Worm (Caenorhabditis elegans) whole organism, midembryonic: ENCODE results near the gene gld-3.
A peak's percentile ranks its signal among the peaks of the same experiment; 100 is the strongest.

Experiments used
- T22C8.4 ChIP-seq: fragments of 200-800 bp; sonication (Bioruptor generic); IDR thresholded peaks from 2 replicates; pipeline ENCODE4 v1.3.6; 2022; ENCODE audit warnings: missing genetic modification characterization, missing compliant biosample characterization
- cog-1 ChIP-seq: sonication (generic microtip); optimal IDR thresholded peaks from 2 replicates; lab custom pipeline; 2016; ENCODE audit warnings: missing genetic modification characterization, missing compliant biosample characterization
- flt-1 ChIP-seq: fragments of 200-800 bp; sonication (Bioruptor generic); IDR thresholded peaks from 2 replicates; pipeline ENCODE4 v1.3.6; 2022; ENCODE audit warnings: missing genetic modification characterization, missing compliant biosample characterization
- klf-2 ChIP-seq: fragments of 200-800 bp; sonication (Bioruptor generic); conservative IDR thresholded peaks from 2 replicates; pipeline ENCODE4 v1.3.6; 2022; ENCODE audit warnings: missing genetic modification reagents, missing genetic modification characterization, missing compliant biosample characterization
- med-1 ChIP-seq: sonication (generic microtip); optimal IDR thresholded peaks from 2 replicates; lab custom pipeline; 2017; ENCODE audit warnings: missing genetic modification characterization, mild to moderate bottlenecking, missing compliant biosample characterization, antibody characterized with exemption, missing genetic modification reagents; ENCODE audit not compliant: insufficient read depth
- ref-1 ChIP-seq: fragments of 200-800 bp; sonication (Bioruptor generic); conservative IDR thresholded peaks from 2 replicates; pipeline ENCODE4 v1.3.6; 2022; ENCODE audit warnings: missing genetic modification reagents, missing genetic modification characterization, missing compliant biosample characterization
- tab-1 ChIP-seq: fragments of 200-800 bp; sonication (Bioruptor generic); IDR thresholded peaks from 2 replicates; pipeline ENCODE4 v1.3.6; 2022; ENCODE audit warnings: missing genetic modification characterization, missing compliant biosample characterization
- ztf-23 ChIP-seq: fragments of 200-800 bp; sonication (Bioruptor generic); IDR thresholded peaks from 2 replicates; pipeline ENCODE4 v1.3.6; 2022; ENCODE audit warnings: missing genetic modification reagents, missing genetic modification characterization, missing compliant biosample characterization
- ztf-29 ChIP-seq: fragments of 200-800 bp; sonication (Bioruptor generic); IDR thresholded peaks from 2 replicates; pipeline ENCODE4 v1.3.6; 2022; ENCODE audit warnings: missing genetic modification reagents, missing genetic modification characterization, missing compliant biosample characterization

Gene gld-3

ce11 chrII:7102288-7102687 is 30.2 kb upstream of the gld-3 start:
- no peak for TF ChIP-seq tab-1 (GFP tag; lab: Robert Waterston, UW)
- no peak for TF ChIP-seq ztf-23 (GFP tag; lab: Robert Waterston, UW)
- TF ChIP-seq med-1: no peak
- no peak for TF ChIP-seq cog-1
- no peak for TF ChIP-seq flt-1 (GFP tag; lab: Robert Waterston, UW)
- TF ChIP-seq ref-1 (GFP tag; lab: Robert Waterston, UW): no peak
- TF ChIP-seq ztf-29 (GFP tag; lab: Robert Waterston, UW): no peak
- TF ChIP-seq T22C8.4 (GFP tag; lab: Robert Waterston, UW): no peak
- no peak for TF ChIP-seq klf-2 (GFP tag; lab: Robert Waterston, UW)

- TF ChIP-seq klf-2 (GFP tag; lab: Robert Waterston, UW): no peak
- no peak for TF ChIP-seq T22C8.4 (GFP tag; lab: Robert Waterston, UW)
- no peak for TF ChIP-seq flt-1 (GFP tag; lab: Robert Waterston, UW)
- TF ChIP-seq ref-1 (GFP tag; lab: Robert Waterston, UW): no peak
- TF ChIP-seq ztf-29 (GFP tag; lab: Robert Waterston, UW): no peak
Measured at ce11 chrII:7103111-7103510, 29.3 kb upstream of the gld-3 start.

ce11 chrII:7104794-7105613 is 27.4 kb upstream of the gld-3 start, which contains the start of the genes farl-11 and rpl-33:
Gene farl-11 (minus strand): TSS chrII:7105035.
Gene rpl-33 (plus strand): TSS chrII:7105563.
- TF ChIP-seq tab-1 (GFP tag; lab: Robert Waterston, UW) (no peak), ztf-29 (GFP tag; lab: Robert Waterston, UW) (no peak), cog-1 (no peak), med-1 (no peak), ztf-23 (GFP tag; lab: Robert Waterston, UW) (peak; percentile 57; the same call in 1 of the 2 replicates), T22C8.4 (GFP tag; lab: Robert Waterston, UW) (no peak), klf-2 (GFP tag; lab: Robert Waterston, UW) (no peak), flt-1 (GFP tag; lab: Robert Waterston, UW) (0 out of 2 replicates have a peak, but pooled peaks have one; percentile 32), ref-1 (GFP tag; lab: Robert Waterston, UW) (no peak)

DNA sequence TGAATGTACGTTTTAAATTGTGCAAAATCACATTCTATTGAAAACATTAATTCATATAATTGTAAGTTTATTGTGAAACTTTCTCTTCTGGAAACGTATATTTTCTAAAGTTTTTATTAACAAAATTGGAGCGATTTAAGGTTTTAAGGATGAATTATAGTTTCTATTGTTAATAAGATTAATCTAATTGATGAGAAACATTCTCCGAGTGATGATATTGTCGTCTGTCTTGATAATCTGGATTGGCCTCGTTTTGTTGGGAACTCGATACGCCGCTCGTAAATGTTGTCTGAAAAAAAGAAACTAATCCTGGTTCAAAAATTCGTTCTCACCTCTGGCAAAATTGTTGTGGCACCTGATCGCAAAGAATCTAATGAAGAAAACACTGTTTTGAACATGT is 26.1 kb upstream of the gld-3 start:
- no peak for TF ChIP-seq T22C8.4 (GFP tag; lab: Robert Waterston, UW)
- no peak for TF ChIP-seq ref-1 (GFP tag; lab: Robert Waterston, UW)
- no peak for TF ChIP-seq flt-1 (GFP tag; lab: Robert Waterston, UW)
- TF ChIP-seq med-1: no peak
- no peak for TF ChIP-seq klf-2 (GFP tag; lab: Robert Waterston, UW)
- TF ChIP-seq ztf-29 (GFP tag; lab: Robert Waterston, UW): no peak
- no peak for TF ChIP-seq ztf-23 (GFP tag; lab: Robert Waterston, UW)
- no peak for TF ChIP-seq tab-1 (GFP tag; lab: Robert Waterston, UW)
- TF ChIP-seq cog-1: no peak

DNA sequence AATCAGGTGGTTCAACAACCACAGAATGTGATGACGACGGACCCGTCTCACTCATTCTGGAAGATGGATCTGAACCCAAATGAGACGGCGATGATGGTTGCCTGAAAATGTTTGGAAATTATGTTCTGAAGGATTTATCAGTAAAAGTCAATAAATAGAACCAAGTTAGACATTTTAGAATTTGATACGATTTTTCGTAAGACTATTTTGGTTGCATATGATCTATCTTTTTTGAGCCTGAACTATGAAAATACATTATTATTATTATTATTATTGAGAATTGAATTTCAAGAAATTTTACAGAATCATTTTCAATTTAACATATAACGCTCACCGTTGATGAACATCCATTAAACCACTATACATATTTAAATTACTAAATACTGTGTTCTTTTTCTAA is 22.5 kb upstream of the gld-3 start, which contains the start of gene F10E7.9:
Gene F10E7.9 (minus strand): TSS at position 101 of the 400 bp plus-strand sequence.
- TF ChIP-seq tab-1 (GFP tag; lab: Robert Waterston, UW) (no peak), med-1 (no peak), klf-2 (GFP tag; lab: Robert Waterston, UW) (no peak)

- TF ChIP-seq ztf-29 (GFP tag; lab: Robert Waterston, UW): no peak
- TF ChIP-seq tab-1 (GFP tag; lab: Robert Waterston, UW): no peak
- no peak for TF ChIP-seq T22C8.4 (GFP tag; lab: Robert Waterston, UW)
- TF ChIP-seq ref-1 (GFP tag; lab: Robert Waterston, UW): no peak
- TF ChIP-seq ztf-23 (GFP tag; lab: Robert Waterston, UW): no peak
- TF ChIP-seq med-1: no peak
- no peak for TF ChIP-seq flt-1 (GFP tag; lab: Robert Waterston, UW)
- TF ChIP-seq cog-1: no peak
- no peak for TF ChIP-seq klf-2 (GFP tag; lab: Robert Waterston, UW)
Measured at ce11 chrII:7111012-7111656, 21.3 kb upstream of the gld-3 start.

ce11 chrII:7111657-7112049 is 20.8 kb upstream of the gld-3 start, which contains the start of gene F10E7.5:
Gene F10E7.5 (plus strand): TSS chrII:7111978.
- no peak for TF ChIP-seq ref-1 (GFP tag; lab: Robert Waterston, UW)
- TF ChIP-seq T22C8.4 (GFP tag; lab: Robert Waterston, UW): no peak
- peak; percentile 35 for TF ChIP-seq cog-1

ce11 chrII:7112780-7113179 is 19.7 kb upstream of the gld-3 start, which contains the start of gene F10E7.6:
Gene F10E7.6 (plus strand): TSS chrII:7113080.
- TF ChIP-seq ztf-29 (GFP tag; lab: Robert Waterston, UW) (no peak), flt-1 (GFP tag; lab: Robert Waterston, UW) (no peak), cog-1 (no peak), klf-2 (GFP tag; lab: Robert Waterston, UW) (no peak), T22C8.4 (GFP tag; lab: Robert Waterston, UW) (no peak), tab-1 (GFP tag; lab: Robert Waterston, UW) (no peak), ztf-23 (GFP tag; lab: Robert Waterston, UW) (no peak), med-1 (no peak), ref-1 (GFP tag; lab: Robert Waterston, UW) (no peak)

DNA sequence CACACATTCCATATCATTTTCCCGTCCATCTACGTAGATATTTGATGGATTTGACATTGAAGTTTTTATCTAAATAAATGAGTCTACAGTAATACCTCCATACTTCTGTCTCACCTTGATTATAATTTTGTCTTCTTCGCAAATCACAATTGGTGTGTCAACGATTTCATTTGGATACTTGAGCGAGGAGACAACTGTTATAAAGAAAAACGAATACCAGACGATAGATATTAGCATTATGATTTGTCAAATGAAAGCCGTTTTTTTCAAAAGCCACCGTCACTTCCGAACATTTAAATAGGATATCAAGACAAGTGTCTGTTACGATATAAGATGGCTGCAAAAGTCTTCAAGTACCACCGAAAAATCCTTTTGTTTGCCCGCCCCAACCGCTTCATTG is 16.8 kb upstream of the gld-3 start, which contains the start of gene cutl-5:
Gene cutl-5 (minus strand): TSS at position 269 of the 400 bp plus-strand sequence.
- no peak for TF ChIP-seq flt-1 (GFP tag; lab: Robert Waterston, UW)
- TF ChIP-seq T22C8.4 (GFP tag; lab: Robert Waterston, UW): no peak
- no peak for TF ChIP-seq tab-1 (GFP tag; lab: Robert Waterston, UW)
- no peak for TF ChIP-seq klf-2 (GFP tag; lab: Robert Waterston, UW)
- no peak for TF ChIP-seq med-1
- no peak for TF ChIP-seq ztf-29 (GFP tag; lab: Robert Waterston, UW)
- no peak for TF ChIP-seq cog-1
- TF ChIP-seq ref-1 (GFP tag; lab: Robert Waterston, UW): no peak
- TF ChIP-seq ztf-23 (GFP tag; lab: Robert Waterston, UW): no peak
